Fruit fly (Drosophila melanogaster): Measurements from ENCODE around the gene tko.

DNA sequence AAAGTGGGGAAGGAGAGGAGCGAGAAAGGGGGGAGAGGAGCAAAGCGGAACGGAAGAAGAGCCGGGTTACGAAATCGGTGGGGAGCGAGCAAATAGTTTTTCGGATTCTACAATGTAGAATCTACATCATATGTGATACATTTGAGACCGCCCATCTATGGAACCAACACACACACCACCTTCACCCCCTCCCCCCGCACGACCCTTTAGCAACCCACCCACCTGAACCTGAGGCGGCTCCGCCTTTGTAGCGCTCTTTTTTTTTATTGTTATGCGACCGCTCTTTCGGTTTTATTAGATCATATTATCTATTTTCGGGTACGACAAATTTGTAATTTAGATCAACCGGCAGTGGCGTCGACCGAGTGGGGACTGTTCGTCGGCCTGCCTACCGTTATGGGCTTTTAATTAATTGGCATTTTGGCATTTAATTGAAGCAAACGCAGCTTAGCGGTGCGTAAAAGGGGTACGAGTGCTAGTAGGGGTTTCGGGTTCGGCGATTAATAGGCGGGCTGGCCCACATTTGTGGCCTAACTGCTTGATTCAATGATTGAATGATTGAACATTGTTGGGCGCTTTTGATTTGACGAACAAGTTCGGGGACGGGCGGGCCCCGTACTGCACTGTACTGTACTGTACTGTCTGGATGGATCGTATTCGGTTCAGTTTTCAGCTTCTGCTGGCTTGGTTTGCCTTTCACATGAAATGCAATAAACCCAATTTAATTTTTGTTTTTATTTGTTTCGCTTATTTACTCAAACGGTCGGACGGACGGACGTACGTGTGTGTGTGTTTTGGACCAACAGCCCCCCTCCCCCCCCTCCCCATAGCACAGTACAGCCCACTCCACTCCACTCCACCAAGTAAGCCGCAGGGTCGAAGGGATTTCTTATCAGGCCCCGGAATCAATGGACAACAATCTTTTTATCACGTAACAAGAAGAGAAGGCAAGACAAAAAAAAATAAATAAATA lies 17.9 kb upstream of the tko start:
- TF ChIP-seq Pif1A (GFP tag; optimal IDR thresholded peaks at IDR 0.05) (no peak), CG8159 (tag; optimal IDR thresholded peaks at IDR 0.05) (no peak), CG17806 (tag; optimal IDR thresholded peaks at IDR 0.05) (no peak), EcR (GFP tag; optimal IDR thresholded peaks at IDR 0.05) (no peak), CG8301 (tag; optimal IDR thresholded peaks at IDR 0.05) (no peak), CG14655 (GFP tag; optimal IDR thresholded peaks at IDR 0.05) (no peak), CG12605 (GFP tag; IDR thresholded peaks at IDR 0.05) (no peak), D1 (tag; optimal IDR thresholded peaks at IDR 0.05) (no peak), Pif1B (GFP tag; optimal IDR thresholded peaks at IDR 0.05) (no peak), fd96Ca (GFP tag; IDR thresholded peaks at IDR 0.05) (no peak), CG32121 (GFP tag; IDR thresholded peaks at IDR 0.05) (no peak), CG15710 (tag; optimal IDR thresholded peaks at IDR 0.05) (no peak), CG10348 (GFP tag; IDR thresholded peaks at IDR 0.05) (no peak)
